Worm (Caenorhabditis elegans) whole organism, L4/young adult: ENCODE measurements around the gene M199.8.

Source experiments
- W03F9.2 ChIP-seq: fragments of 150-350 bp; optimal IDR thresholded peaks from 2 replicates; lab custom pipeline; 2014; ENCODE audit warnings: missing biosample characterization, missing genetic modification characterization
- dao-5 ChIP-seq: sonication (generic microtip); optimal IDR thresholded peaks from 2 replicates; lab custom pipeline; 2016; ENCODE audit warnings: missing genotype, missing genetic modification characterization, moderate library complexity, missing compliant biosample characterization
- him-1 ChIP-seq: sonication (generic microtip); optimal IDR thresholded peaks from 2 replicates; lab custom pipeline; 2016; ENCODE audit warnings: missing genotype, missing genetic modification reagents, missing genetic modification characterization, missing compliant biosample characterization

Gene M199.8

DNA sequence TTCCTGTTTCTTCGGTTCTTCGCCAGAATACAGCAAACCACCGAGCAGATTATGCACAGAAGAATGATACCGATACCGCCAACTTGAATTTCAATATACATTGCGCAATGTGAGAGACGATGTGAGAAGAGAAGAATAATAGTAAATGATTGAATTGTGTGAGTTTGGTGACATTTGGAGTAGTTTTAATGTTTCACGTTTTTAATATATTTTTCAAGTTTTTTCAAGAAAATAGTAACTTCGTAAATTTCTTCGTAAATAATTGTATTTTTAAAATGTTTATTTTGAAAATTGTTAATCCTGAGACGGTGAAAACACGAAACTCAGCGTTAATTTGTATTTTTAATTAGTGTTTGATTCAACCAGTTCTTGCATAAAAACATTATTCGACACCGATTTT, 20.7 kb downstream of the M199.8 start, which contains the start of gene M199.134:
TSS of gene M199.134 (minus strand) at position 101 of the 400 bp plus-strand sequence.
- TF ChIP-seq dao-5 (tag; lab: Kevin White, UChicago): no peak
- TF ChIP-seq W03F9.2 (tag; lab: Kevin White, UChicago): no peak
- no peak for TF ChIP-seq him-1 (tag; lab: Kevin White, UChicago)

- TF ChIP-seq dao-5 (tag; lab: Kevin White, UChicago): no peak
- no peak for TF ChIP-seq W03F9.2 (tag; lab: Kevin White, UChicago)
- TF ChIP-seq him-1 (tag; lab: Kevin White, UChicago): no peak
These were observed 25.3 kb downstream of the M199.8 start, which contains the start of gene M199.2 for ce11 chrIV:15108475-15108874. Gene M199.2 (plus strand): TSS chrIV:15108775.

DNA sequence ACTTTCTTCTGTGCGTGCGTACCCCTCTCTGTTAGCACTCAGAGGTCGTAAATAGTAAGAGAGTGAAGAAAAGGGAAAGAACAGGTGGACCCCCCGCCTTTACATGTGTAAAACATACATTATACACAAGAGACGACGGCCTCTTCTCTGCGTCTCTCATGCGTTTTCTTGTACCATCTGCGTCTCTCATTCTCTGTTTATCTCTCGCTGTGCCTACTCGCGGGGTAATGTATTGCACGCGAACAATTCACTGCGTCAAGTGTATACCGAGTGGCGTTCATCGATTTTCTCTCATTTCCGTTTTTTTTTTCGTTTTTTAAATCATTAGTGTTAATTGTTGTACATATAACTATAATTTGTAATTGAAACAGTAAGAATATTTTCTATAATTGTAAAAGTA, 26.6 kb downstream of the M199.8 start:
- TF ChIP-seq dao-5 (tag; lab: Kevin White, UChicago) (no peak), him-1 (tag; lab: Kevin White, UChicago) (no peak), W03F9.2 (tag; lab: Kevin White, UChicago) (no peak)

DNA sequence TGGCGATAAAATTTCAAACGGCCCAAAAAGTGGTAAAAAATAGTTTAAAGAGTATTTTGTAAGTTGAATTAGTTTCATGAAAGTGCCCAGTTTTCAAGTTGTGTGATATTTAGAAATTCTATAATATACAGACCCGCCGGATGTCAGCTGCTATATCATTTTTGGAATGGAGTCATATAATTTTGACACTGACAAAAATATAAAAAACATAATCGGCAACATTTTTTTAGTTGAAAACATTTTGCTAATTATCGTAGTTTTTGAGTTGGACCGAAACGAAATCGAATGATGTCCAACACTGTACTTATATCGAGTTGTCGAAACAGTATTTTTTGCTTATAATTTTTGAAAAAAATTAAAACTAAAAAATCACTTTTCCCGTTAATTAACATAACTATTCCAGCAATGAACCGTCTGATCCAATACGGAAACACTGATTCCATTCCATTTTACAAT, 30.5 kb downstream of the M199.8 start, which contains the start of gene srt-44:
TSS of gene srt-44 (plus strand) at position 406 of the 456 bp plus-strand sequence.
- TF ChIP-seq him-1 (tag; lab: Kevin White, UChicago) (no peak), W03F9.2 (tag; lab: Kevin White, UChicago) (no peak)

ce11 chrIV:15098294-15098693, 35.5 kb downstream of the M199.8 start, which contains the start of gene srt-49:
Gene srt-49 (minus strand): TSS chrIV:15098394.
- no peak for TF ChIP-seq W03F9.2 (tag; lab: Kevin White, UChicago)
- no peak for TF ChIP-seq dao-5 (tag; lab: Kevin White, UChicago)
- TF ChIP-seq him-1 (tag; lab: Kevin White, UChicago): no peak
